Fruit fly (Drosophila melanogaster): ENCODE results near the gene CG15399.

The CG15399 gene

dm6 chr2L:2729882-2730281, 41.7 kb downstream of the CG15399 start (continued):
- no peak for TF ChIP-seq CG11723 (GFP tag; optimal IDR thresholded peaks at IDR 0.05)
- no peak for TF ChIP-seq slp2 (GFP tag; optimal IDR thresholded peaks at IDR 0.05)
- TF ChIP-seq ara (GFP tag; IDR thresholded peaks at IDR 0.05) = no peak
- TF ChIP-seq HmgZ (tag; optimal IDR thresholded peaks at IDR 0.05) = peak; percentile 23
- no peak for TF ChIP-seq sima (GFP tag; optimal IDR thresholded peaks at IDR 0.05)
- TF ChIP-seq Meics (GFP tag; optimal IDR thresholded peaks at IDR 0.05) = peak; percentile 73
- no peak for TF ChIP-seq CG4617 (GFP tag; optimal IDR thresholded peaks at IDR 0.05; ENCODE audit: borderline replicate concordance)
- no peak for TF ChIP-seq zen2 (GFP tag; IDR thresholded peaks at IDR 0.05; ENCODE audit: partially characterized antibody)
- peak; percentile 1 to 61 for TF ChIP-seq dpn (GFP tag; optimal IDR thresholded peaks at IDR 0.05)
- no peak for TF ChIP-seq CG17912 (GFP tag; optimal IDR thresholded peaks at IDR 0.05)
- no peak for TF ChIP-seq CG6654 (GFP tag; optimal IDR thresholded peaks at IDR 0.05)
- peak; percentile 29 for TF ChIP-seq zfh2 (GFP tag; optimal IDR thresholded peaks at IDR 0.05)
- TF ChIP-seq Scr (GFP tag; IDR thresholded peaks at IDR 0.05; ENCODE audit: partially characterized antibody) = no peak
- peak; percentile 8 for TF ChIP-seq CG17829 (tag; optimal IDR thresholded peaks at IDR 0.05)
- TF ChIP-seq Fer3 (tag; optimal IDR thresholded peaks at IDR 0.05) = peak; percentile 66
- TF ChIP-seq CG17385 (GFP tag; optimal IDR thresholded peaks at IDR 0.05) = peak; percentile 25
- no peak for TF ChIP-seq sisA (GFP tag; IDR thresholded peaks at IDR 0.05)
- TF ChIP-seq cas (GFP tag; IDR thresholded peaks at IDR 0.05) = no peak
- TF ChIP-seq nmo (GFP tag; optimal IDR thresholded peaks at IDR 0.05) = no peak
- TF ChIP-seq Hr78 (GFP tag; optimal IDR thresholded peaks at IDR 0.05) = no peak
- TF ChIP-seq Jarid2 (GFP tag; optimal IDR thresholded peaks at IDR 0.05) = peak; percentile 53
- no peak for TF ChIP-seq bsh (GFP tag; optimal IDR thresholded peaks at IDR 0.05)
- TF ChIP-seq Hr3 (GFP tag; optimal IDR thresholded peaks at IDR 0.05) = no peak
- TF ChIP-seq chinmo (GFP tag; IDR thresholded peaks at IDR 0.05; ENCODE audit: partially characterized antibody) = peak; percentile 65; the same call in 1 of the 4 replicates
- no peak for TF ChIP-seq gt (GFP tag; IDR thresholded peaks at IDR 0.05)
- TF ChIP-seq crp (GFP tag; optimal IDR thresholded peaks at IDR 0.05) = no peak
- TF ChIP-seq CG14441 (GFP tag; IDR thresholded peaks at IDR 0.05) = peak; percentile 73
- no peak for TF ChIP-seq Lpt (GFP tag; optimal IDR thresholded peaks at IDR 0.05)
- peak; percentile 45 for TF ChIP-seq B-H2 (GFP tag; optimal IDR thresholded peaks at IDR 0.05)
- TF ChIP-seq CG6254 (GFP tag; optimal IDR thresholded peaks at IDR 0.05) = no peak
- TF ChIP-seq CG2678 (tag; optimal IDR thresholded peaks at IDR 0.05) = peak; percentile 48
- TF ChIP-seq ranshi (GFP tag; IDR thresholded peaks at IDR 0.05) = 0 out of 2 replicates have a peak, but pooled peaks have one; percentile 29
- TF ChIP-seq Oli (tag; optimal IDR thresholded peaks at IDR 0.05) = peak; percentile 16
- peak; percentile 59 for TF ChIP-seq CG7839 (tag; optimal IDR thresholded peaks at IDR 0.05)
- no peak for TF ChIP-seq Optix (GFP tag; IDR thresholded peaks at IDR 0.05)
- no peak for TF ChIP-seq Atf-2 (GFP tag; optimal IDR thresholded peaks at IDR 0.05)
- no peak for TF ChIP-seq CG3065 (GFP tag; optimal IDR thresholded peaks at IDR 0.05)
- TF ChIP-seq HLH4C (GFP tag; IDR thresholded peaks at IDR 0.05; ENCODE audit: partially characterized antibody) = no peak
- TF ChIP-seq sc (optimal IDR thresholded peaks at IDR 0.05) = no peak
- TF ChIP-seq sc (GFP tag; optimal IDR thresholded peaks at IDR 0.05) = no peak
- TF ChIP-seq CG10366 (GFP tag; IDR thresholded peaks at IDR 0.05) = peak; percentile 39; the same call in 1 of the 2 replicates
- TF ChIP-seq da (GFP tag; optimal IDR thresholded peaks at IDR 0.05) = no peak
- no peak for TF ChIP-seq odd (GFP tag; optimal IDR thresholded peaks at IDR 0.05)
- TF ChIP-seq bowl (GFP tag; IDR thresholded peaks at IDR 0.05) = no peak
- TF ChIP-seq CG11093 (GFP tag; IDR thresholded peaks at IDR 0.05) = no peak
- no peak for TF ChIP-seq CG8924 (tag; optimal IDR thresholded peaks at IDR 0.05)
- TF ChIP-seq Usf (GFP tag; optimal IDR thresholded peaks at IDR 0.05) = no peak
- no peak for TF ChIP-seq CG15696 (tag; optimal IDR thresholded peaks at IDR 0.05)
- no peak for TF ChIP-seq HLH3B (GFP tag; IDR thresholded peaks at IDR 0.05)
- TF ChIP-seq CG2202 (tag; optimal IDR thresholded peaks at IDR 0.05) = no peak
- TF ChIP-seq stc (GFP tag; IDR thresholded peaks at IDR 0.05) = no peak

Measured in whole organism, embryonic.